Fruit fly (Drosophila melanogaster): ENCODE data around the gene CoRest.

CoRest gene

DNA sequence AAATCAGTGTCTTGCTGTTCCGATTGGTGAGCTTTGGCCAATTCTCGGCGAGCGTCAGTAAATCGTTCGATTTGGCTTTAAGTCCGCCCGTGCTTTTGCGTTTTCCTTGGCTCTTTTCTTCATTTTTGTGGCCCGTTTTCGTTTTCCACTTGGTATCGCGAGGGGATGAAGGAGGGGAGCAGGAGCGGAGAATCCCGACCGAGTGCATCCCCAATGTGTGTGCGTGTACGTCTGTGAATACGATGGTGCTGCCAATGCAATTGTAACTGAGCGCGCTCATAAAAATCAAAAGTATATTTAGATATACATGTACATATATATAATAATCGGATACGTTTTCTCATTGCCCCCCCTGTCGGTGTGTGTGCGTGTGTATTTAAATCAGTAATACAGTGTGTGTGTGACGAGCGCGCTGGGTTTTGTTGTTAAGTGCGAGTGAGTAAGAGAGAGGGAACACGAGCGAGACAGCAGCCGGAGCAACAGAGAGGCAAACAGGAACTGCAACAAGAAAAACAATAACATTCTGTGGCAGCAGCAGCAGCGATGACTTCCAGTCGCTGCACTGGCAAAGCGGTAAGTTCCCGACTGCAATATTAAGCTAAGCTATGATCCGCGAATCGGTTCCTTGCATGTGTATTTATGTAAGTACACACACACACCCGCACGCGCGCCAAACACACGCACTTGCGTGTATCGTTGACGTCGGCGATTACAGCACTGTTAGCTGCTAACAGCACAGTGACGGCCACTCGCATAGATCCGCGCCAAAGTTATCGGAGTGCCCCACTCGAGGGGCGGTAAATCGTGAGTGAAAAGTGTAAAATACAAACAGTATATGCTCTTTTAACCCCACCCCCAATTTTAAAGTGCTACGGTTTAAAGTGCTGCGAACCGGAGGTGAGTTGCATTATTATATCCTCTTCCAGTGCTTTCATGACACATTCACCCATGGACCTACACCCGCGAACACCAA is 25.8 kb upstream of the CoRest start (continued):
- TF ChIP-seq CG8319 (GFP tag; optimal IDR thresholded peaks at IDR 0.05) (peak; percentile 35), CG15336 (GFP tag; IDR thresholded peaks at IDR 0.05) (peak; percentile 72), Hr4 (GFP tag; optimal IDR thresholded peaks at IDR 0.05) (peak; percentile 74), CG11762 (GFP tag; optimal IDR thresholded peaks at IDR 0.05; ENCODE audit: insufficient read depth) (peak; percentile 38), CG4318 (GFP tag; optimal IDR thresholded peaks at IDR 0.05) (no peak), pdm3 (GFP tag; optimal IDR thresholded peaks at IDR 0.05) (peak; percentile 77), Gug (GFP tag; IDR thresholded peaks at IDR 0.05) (peak; percentile 73), spab (GFP tag; optimal IDR thresholded peaks at IDR 0.05) (no peak), dsx (GFP tag; optimal IDR thresholded peaks at IDR 0.05; ENCODE audit: poor library complexity, severe bottlenecking) (no peak), Blimp-1 (GFP tag; optimal IDR thresholded peaks at IDR 0.05) (no peak)

- TF ChIP-seq vri (GFP tag; optimal IDR thresholded peaks at IDR 0.05) (peak; percentile 61), CG3919 (GFP tag; optimal IDR thresholded peaks at IDR 0.05) (no peak), Hr39 (GFP tag; optimal IDR thresholded peaks at IDR 0.05) (peak; percentile 14), Sox14 (GFP tag; optimal IDR thresholded peaks at IDR 0.05) (peak; percentile 6), Eip75B (GFP tag; optimal IDR thresholded peaks at IDR 0.05) (peak; percentile 10), CG6163 (GFP tag; IDR thresholded peaks at IDR 0.05) (peak; percentile 61), svp (GFP tag) (peak; percentile 61), Met (GFP tag; optimal IDR thresholded peaks at IDR 0.05) (no peak), eg (GFP tag; IDR thresholded peaks at IDR 0.05) (peak; percentile 28; the same call in 1 of the 3 replicates), CG1621 (tag; optimal IDR thresholded peaks at IDR 0.05) (peak; percentile 32), Sox102F (GFP tag; optimal IDR thresholded peaks at IDR 0.05) (peak; percentile 14), Lpt (GFP tag; optimal IDR thresholded peaks at IDR 0.05) (no peak), fd85E (GFP tag; optimal IDR thresholded peaks at IDR 0.05) (no peak), ss (GFP tag; optimal IDR thresholded peaks at IDR 0.05) (peak in 1 of 2 experiments; percentile 12), CG6792 (GFP tag; optimal IDR thresholded peaks at IDR 0.05) (no peak), CG3032 (tag; optimal IDR thresholded peaks at IDR 0.05) (no peak), CG8632 (GFP tag; optimal IDR thresholded peaks at IDR 0.05) (no peak), CG7368 (GFP tag; optimal IDR thresholded peaks at IDR 0.05) (peak; percentile 31), CG31627 (GFP tag; optimal IDR thresholded peaks at IDR 0.05) (no peak), topi (GFP tag; optimal IDR thresholded peaks at IDR 0.05) (peak; percentile 26), CG8319 (GFP tag; optimal IDR thresholded peaks at IDR 0.05) (no peak), cyc (GFP tag; optimal IDR thresholded peaks at IDR 0.05) (peak; percentile 29), dsx (GFP tag; optimal IDR thresholded peaks at IDR 0.05; ENCODE audit: poor library complexity, severe bottlenecking) (peak; percentile 53), CG9139 (GFP tag; optimal IDR thresholded peaks at IDR 0.05) (no peak), dac (GFP tag; optimal IDR thresholded peaks at IDR 0.05) (no peak)
These were observed 24.9 kb upstream of the CoRest start for dm6 chrX:19496808-19497259.

dm6 chrX:19497782-19498440 is 23.8 kb upstream of the CoRest start:
- peak; percentile 43 for TF ChIP-seq CG1621 (tag; optimal IDR thresholded peaks at IDR 0.05)
- TF ChIP-seq Ets21C (GFP tag; optimal IDR thresholded peaks at IDR 0.05): no peak
- no peak for TF ChIP-seq CG11294 (GFP tag; IDR thresholded peaks at IDR 0.05)
- peak; percentile 52 for TF ChIP-seq Eip93F (GFP tag; optimal IDR thresholded peaks at IDR 0.05)
- TF ChIP-seq CG6808 (GFP tag; optimal IDR thresholded peaks at IDR 0.05): no peak
- TF ChIP-seq lz (GFP tag; optimal IDR thresholded peaks at IDR 0.05): peak; percentile 18
- no peak for TF ChIP-seq salr (GFP tag; optimal IDR thresholded peaks at IDR 0.05)
- TF ChIP-seq fd59A (GFP tag; optimal IDR thresholded peaks at IDR 0.05): no peak
- TF ChIP-seq svp (GFP tag): peak; percentile 87
- no peak for TF ChIP-seq CG11762 (GFP tag; optimal IDR thresholded peaks at IDR 0.05; ENCODE audit: insufficient read depth)
- TF ChIP-seq CG16779 (tag; optimal IDR thresholded peaks at IDR 0.05): peak; percentile 14
- TF ChIP-seq ss (GFP tag; optimal IDR thresholded peaks at IDR 0.05): peak; percentile 19 to 32
- TF ChIP-seq esn (GFP tag; optimal IDR thresholded peaks at IDR 0.05): no peak
- TF ChIP-seq fkh (GFP tag; optimal IDR thresholded peaks at IDR 0.05): no peak
- TF ChIP-seq CG8119 (GFP tag; IDR thresholded peaks at IDR 0.05): no peak
- TF ChIP-seq CG7368 (GFP tag; optimal IDR thresholded peaks at IDR 0.05): no peak
- peak; percentile 35; the same call in 1 of the 2 replicates for TF ChIP-seq CG15336 (GFP tag; IDR thresholded peaks at IDR 0.05)
- TF ChIP-seq vri (GFP tag; optimal IDR thresholded peaks at IDR 0.05): peak; percentile 71
- no peak for TF ChIP-seq Ets96B (tag; optimal IDR thresholded peaks at IDR 0.05)

Data from whole organism, prepupa.